Fruit fly (Drosophila melanogaster) whole organism, embryonic: ENCODE results near the gene Tmc.

ENCODE experiments used
- ATbp ChIP-seq: fragments of 200-800 bp; sonication (Bioruptor generic); optimal IDR thresholded peaks from 2 replicates; lab custom pipeline; 2017; ENCODE audit warnings: missing biosample characterization, mild to moderate bottlenecking, missing genetic modification characterization, missing genetic modification reagents
- B-H1 ChIP-seq: fragments of 200-800 bp; sonication (Bioruptor generic); IDR thresholded peaks from 3 replicates; pipeline ENCODE4 v1.3.6; 2022; ENCODE audit warnings: missing biosample characterization, missing genetic modification characterization
- CG10654 ChIP-seq: fragments of 200-800 bp; sonication (Bioruptor generic); optimal IDR thresholded peaks from 2 replicates; lab custom pipeline; 2016; ENCODE audit warnings: missing biosample characterization, missing genetic modification characterization
- CG10959 ChIP-seq: fragments of 200-800 bp; sonication (Bioruptor generic); IDR thresholded peaks from 2 replicates; pipeline ENCODE4 v1.3.6; 2022; ENCODE audit warnings: missing biosample characterization, missing genetic modification characterization
- CG11093 ChIP-seq: fragments of 200-800 bp; sonication (Bioruptor generic); IDR thresholded peaks from 3 replicates; pipeline ENCODE4 v1.3.6; 2022; ENCODE audit warnings: missing biosample characterization, missing genetic modification characterization
- CG11696 ChIP-seq: fragments of 200-800 bp; sonication (Bioruptor generic); IDR thresholded peaks from 2 replicates; pipeline ENCODE4 v1.3.6; 2022; ENCODE audit warnings: missing biosample characterization, missing genetic modification characterization
- CG14014 ChIP-seq: fragments of 200-800 bp; sonication (Bioruptor generic); IDR thresholded peaks from 2 replicates; pipeline ENCODE4 v1.3.6; 2022; ENCODE audit warnings: missing biosample characterization, missing genetic modification characterization
- CG15011 ChIP-seq: fragments of 200-800 bp; sonication (Bioruptor generic); optimal IDR thresholded peaks from 3 replicates; lab custom pipeline; 2018; ENCODE audit warnings: missing biosample characterization, mild to moderate bottlenecking, missing genetic modification characterization
- CG15514 ChIP-seq: fragments of 200-800 bp; sonication (Bioruptor generic); optimal IDR thresholded peaks from 3 replicates; lab custom pipeline; 2017; ENCODE audit warnings: missing biosample characterization, missing genetic modification characterization, mild to moderate bottlenecking, moderate library complexity, missing genetic modification reagents
- CG1603 ChIP-seq: fragments of 200-800 bp; sonication (Bioruptor generic); optimal IDR thresholded peaks from 2 replicates; lab custom pipeline; 2019; ENCODE audit warnings: missing biosample characterization, mild to moderate bottlenecking, missing genetic modification characterization, moderate library complexity
- CG1647 ChIP-seq: fragments of 200-800 bp; sonication (Bioruptor generic); optimal IDR thresholded peaks from 3 replicates; lab custom pipeline; 2016; ENCODE audit warnings: missing biosample characterization, missing genetic modification characterization
- CG17328 ChIP-seq: fragments of 200-800 bp; sonication (Bioruptor generic); IDR thresholded peaks from 2 replicates; pipeline ENCODE4 v1.3.6; 2022; ENCODE audit warnings: missing biosample characterization, missing genetic modification characterization
- CG17385 ChIP-seq: fragments of 200-800 bp; sonication (Bioruptor generic); optimal IDR thresholded peaks from 3 replicates; lab custom pipeline; 2018; ENCODE audit warnings: missing biosample characterization, mild to moderate bottlenecking, missing genetic modification characterization
- CG2199 ChIP-seq: fragments of 200-800 bp; sonication (Bioruptor generic); IDR thresholded peaks from 3 replicates; pipeline ENCODE4 v1.3.6; 2022; ENCODE audit warnings: missing biosample characterization, missing genetic modification characterization
- CG31365 ChIP-seq: fragments of 200-800 bp; sonication (Bioruptor generic); optimal IDR thresholded peaks from 2 replicates; lab custom pipeline; 2018; ENCODE audit warnings: missing biosample characterization, mild to moderate bottlenecking, missing genetic modification characterization
- CG34376 ChIP-seq: fragments of 200-800 bp; sonication (Bioruptor generic); optimal IDR thresholded peaks from 2 replicates; lab custom pipeline; 2018; ENCODE audit warnings: missing biosample characterization, mild to moderate bottlenecking, missing genetic modification characterization
- CG7271 ChIP-seq: fragments of 200-800 bp; sonication (Bioruptor generic); optimal IDR thresholded peaks from 2 replicates; lab custom pipeline; 2018; ENCODE audit warnings: missing biosample characterization, mild to moderate bottlenecking, missing genetic modification characterization, moderate library complexity
- CG9727 ChIP-seq: fragments of 200-800 bp; sonication (Bioruptor generic); optimal IDR thresholded peaks from 3 replicates; lab custom pipeline; 2017; ENCODE audit warnings: missing biosample characterization, mild to moderate bottlenecking, missing genetic modification characterization
- CG9797 ChIP-seq: fragments of 200-800 bp; sonication (Bioruptor generic); optimal IDR thresholded peaks from 3 replicates; lab custom pipeline; 2018; ENCODE audit warnings: missing biosample characterization, mild to moderate bottlenecking, missing genetic modification characterization
- CG9932 ChIP-seq: fragments of 200-800 bp; sonication (Bioruptor generic); IDR thresholded peaks from 2 replicates; pipeline ENCODE4 v1.3.6; 2022; ENCODE audit warnings: missing biosample characterization, missing genetic modification characterization
- Chrac-16 ChIP-seq: fragments of 200-800 bp; sonication (Bioruptor generic); optimal IDR thresholded peaks from 3 replicates; lab custom pipeline; 2016; ENCODE audit warnings: missing biosample characterization, missing genetic modification characterization
- Dek ChIP-seq: fragments of 200-800 bp; sonication (Bioruptor generic); optimal IDR thresholded peaks from 3 replicates; lab custom pipeline; 2019; ENCODE audit warnings: missing biosample characterization, mild to moderate bottlenecking, missing genetic modification characterization, moderate library complexity
- Drgx ChIP-seq: fragments of 200-800 bp; sonication (Bioruptor generic); IDR thresholded peaks from 2 replicates; pipeline ENCODE4 v1.3.6; 2022; ENCODE audit warnings: missing biosample characterization, missing genetic modification characterization
- Elba2 ChIP-seq: fragments of 200-800 bp; sonication (Bioruptor generic); optimal IDR thresholded peaks from 3 replicates; lab custom pipeline; 2016; ENCODE audit warnings: missing biosample characterization, missing genetic modification characterization
- HLH3B ChIP-seq: fragments of 200-800 bp; sonication (Bioruptor generic); IDR thresholded peaks from 2 replicates; pipeline ENCODE4 v1.3.6; 2022; ENCODE audit warnings: missing biosample characterization, missing genetic modification characterization
- Kr ChIP-seq: fragments of 200-800 bp; sonication (Bioruptor generic); optimal IDR thresholded peaks from 2 replicates; lab custom pipeline; 2017; ENCODE audit warnings: missing biosample characterization, mild to moderate bottlenecking, missing genetic modification characterization
- Lhr ChIP-seq: fragments of 200-800 bp; sonication (Bioruptor generic); optimal IDR thresholded peaks from 3 replicates; lab custom pipeline; 2017; ENCODE audit warnings: mild to moderate bottlenecking, missing biosample characterization, missing genetic modification reagents, missing genetic modification characterization
- Mad ChIP-seq: fragments of 200-800 bp; sonication (Bioruptor generic); optimal IDR thresholded peaks from 2 replicates; lab custom pipeline; 2016; ENCODE audit warnings: missing biosample characterization, missing genetic modification characterization
- Myb ChIP-seq: fragments of 200-800 bp; sonication (Bioruptor generic); optimal IDR thresholded peaks from 2 replicates; lab custom pipeline; 2016; ENCODE audit warnings: missing biosample characterization, missing genetic modification characterization
- NK7.1 ChIP-seq: fragments of 200-800 bp; sonication (Bioruptor generic); optimal IDR thresholded peaks from 3 replicates; lab custom pipeline; 2016; ENCODE audit warnings: missing biosample characterization, missing genetic modification characterization
- Sry-β ChIP-seq: fragments of 200-800 bp; sonication (Bioruptor generic); optimal IDR thresholded peaks from 2 replicates; lab custom pipeline; 2018; ENCODE audit warnings: missing biosample characterization, mild to moderate bottlenecking, missing genetic modification characterization, moderate library complexity
- al ChIP-seq: fragments of 200-800 bp; sonication (Bioruptor generic); IDR thresholded peaks from 2 replicates; pipeline ENCODE4 v1.3.6; 2022; ENCODE audit warnings: missing biosample characterization, missing genetic modification characterization
- aop ChIP-seq: fragments of 200-800 bp; sonication (Bioruptor generic); IDR thresholded peaks from 2 replicates; pipeline ENCODE4 v1.3.6; 2022; ENCODE audit warnings: missing biosample characterization, missing genetic modification characterization
- crp ChIP-seq, 2 experiments: fragments of 200-800 bp; sonication (Bioruptor generic); optimal IDR thresholded peaks; 2 replicates in 1 of 2; 3 replicates in 1 of 2; lab custom pipeline; 2017; ENCODE audit warnings: missing biosample characterization in 2 of 2, missing genetic modification characterization in 2 of 2, mild to moderate bottlenecking in 1 of 2, moderate library complexity in 1 of 2
- cwo ChIP-seq: fragments of 200-800 bp; sonication (Bioruptor generic); optimal IDR thresholded peaks from 3 replicates; lab custom pipeline; 2017; ENCODE audit warnings: missing biosample characterization, missing genetic modification characterization, mild to moderate bottlenecking, moderate library complexity, missing genetic modification reagents
- esg ChIP-seq: fragments of 200-800 bp; sonication (Bioruptor generic); conservative IDR thresholded peaks from 2 replicates; pipeline ENCODE4 v1.3.6; 2022; ENCODE audit warnings: missing biosample characterization, missing genetic modification characterization
- gfzf ChIP-seq: fragments of 200-800 bp; sonication (Bioruptor generic); optimal IDR thresholded peaks from 2 replicates; lab custom pipeline; 2016; ENCODE audit warnings: missing biosample characterization, mild to moderate bottlenecking, missing genetic modification characterization, moderate library complexity
- gsb ChIP-seq: fragments of 200-800 bp; sonication (Bioruptor generic); IDR thresholded peaks from 2 replicates; pipeline ENCODE4 v1.3.6; 2022; ENCODE audit warnings: missing biosample characterization, missing genetic modification characterization
- gsb-n ChIP-seq: fragments of 200-800 bp; sonication (Bioruptor generic); optimal IDR thresholded peaks from 3 replicates; lab custom pipeline; 2018; ENCODE audit warnings: missing biosample characterization, mild to moderate bottlenecking, missing genetic modification characterization
- jigr1 ChIP-seq: fragments of 200-800 bp; sonication (Bioruptor generic); IDR thresholded peaks from 3 replicates; pipeline ENCODE4 v1.3.6; 2022; ENCODE audit warnings: missing biosample characterization, missing genetic modification characterization
- klu ChIP-seq: fragments of 200-800 bp; sonication (Bioruptor generic); IDR thresholded peaks from 2 replicates; pipeline ENCODE4 v1.3.6; 2022; ENCODE audit warnings: missing biosample characterization, missing genetic modification characterization
- lmd ChIP-seq: fragments of 200-800 bp; sonication (Bioruptor generic); IDR thresholded peaks from 2 replicates; pipeline ENCODE4 v1.3.6; 2022; ENCODE audit warnings: missing biosample characterization, missing genetic modification characterization
- mam ChIP-seq: fragments of 200-800 bp; sonication (Bioruptor generic); optimal IDR thresholded peaks from 3 replicates; lab custom pipeline; 2016; ENCODE audit warnings: missing biosample characterization, missing genetic modification characterization
- oc ChIP-seq: fragments of 200-800 bp; sonication (Bioruptor generic); optimal IDR thresholded peaks from 2 replicates; lab custom pipeline; 2018; ENCODE audit warnings: missing biosample characterization, mild to moderate bottlenecking, missing genetic modification characterization, moderate library complexity
- pan ChIP-seq, 4 experiments: fragments of >200 bp in 3 of 4; fragments of 200-800 bp in 1 of 4; sonication (Bioruptor generic) in 1 of 4; optimal IDR thresholded peaks in 3 of 4; IDR thresholded peaks in 1 of 4; 2 replicates each; pipeline versions ENCODE4 v1.3.6 to Lab custom; 2017 to 2022; ENCODE audit warnings: missing biosample characterization in 2 of 4, missing genetic modification characterization in 2 of 4, mixed read lengths in 1 of 4
- seq ChIP-seq: fragments of 200-800 bp; sonication (Bioruptor generic); IDR thresholded peaks from 2 replicates; pipeline ENCODE4 v1.3.6; 2022; ENCODE audit warnings: missing biosample characterization, missing genetic modification characterization
- shn ChIP-seq: fragments of 200-800 bp; sonication (Bioruptor generic); optimal IDR thresholded peaks from 3 replicates; lab custom pipeline; 2016; ENCODE audit warnings: missing biosample characterization, missing genetic modification characterization
- ssp ChIP-seq: fragments of 200-800 bp; sonication (Bioruptor generic); IDR thresholded peaks from 2 replicates; pipeline ENCODE4 v1.3.6; 2022; ENCODE audit warnings: missing biosample characterization, missing genetic modification characterization
- sug ChIP-seq: fragments of 200-800 bp; optimal IDR thresholded peaks from 2 replicates; lab custom pipeline; 2019; ENCODE audit warnings: missing biosample characterization, mild to moderate bottlenecking, missing genetic modification characterization, moderate library complexity
- twi ChIP-seq: fragments of 200-800 bp; optimal IDR thresholded peaks from 2 replicates; lab custom pipeline; 2019; ENCODE audit warnings: missing biosample characterization, mild to moderate bottlenecking, missing genetic modification characterization, moderate library complexity

Tmc gene

dm6 chr3L:9613960-9614588 is 16.5 kb downstream of the Tmc start:
- TF ChIP-seq aop (no peak), Kr (no peak), CG34376 (no peak), Chrac-16 (peak; percentile 16), crp (GFP tag; optimal IDR thresholded peaks at IDR 0.05; lab: Kevin White, UChicago) (no peak), jigr1 (GFP tag; lab: Robert Waterston, UW) (peak; percentile 52; the same call in 1 of the 3 replicates), CG10959 (GFP tag; lab: Robert Waterston, UW) (no peak), al (GFP tag; lab: Robert Waterston, UW) (peak; percentile 47), Myb (GFP tag; lab: Kevin White, UChicago) (peak; percentile 63), CG7271 (tag; lab: Kevin White, UChicago) (no peak), sug (no peak), klu (GFP tag; lab: Robert Waterston, UW) (0 out of 2 replicates have a peak, but pooled peaks have one; percentile 32), gfzf (GFP tag; lab: Kevin White, UChicago) (peak; percentile 11), Lhr (GFP tag; lab: Kevin White, UChicago) (peak; percentile 41), seq (GFP tag; lab: Robert Waterston, UW) (no peak), CG11093 (GFP tag; lab: Robert Waterston, UW) (no peak), CG9727 (GFP tag; lab: Kevin White, UChicago) (no peak), CG14014 (GFP tag; lab: Robert Waterston, UW) (no peak), pan (optimal IDR thresholded peaks at IDR 0.05; lab: Kevin White, UChicago) (no peak), pan (GFP tag; optimal IDR thresholded peaks at IDR 0.05 in 1 of 2, IDR thresholded peaks at IDR 0.05 in 1 of 2) (no peak), CG2199 (GFP tag; lab: Robert Waterston, UW) (peak; percentile 88), ATbp (GFP tag; lab: Kevin White, UChicago) (no peak), shn (GFP tag; lab: Kevin White, UChicago) (no peak), Dek (tag; lab: Kevin White, UChicago) (peak; percentile 41), CG9932 (GFP tag; lab: Robert Waterston, UW) (peak; percentile 77), CG17328 (0 out of 2 replicates have a peak, but pooled peaks have one; percentile 12), CG10654 (GFP tag; lab: Kevin White, UChicago) (no peak), gsb-n (tag; lab: Kevin White, UChicago) (no peak), Drgx (GFP tag; lab: Robert Waterston, UW) (no peak), esg (GFP tag; lab: Robert Waterston, UW) (no peak), HLH3B (peak; percentile 31; the same call in 1 of the 2 replicates), CG1647 (GFP tag; lab: Kevin White, UChicago) (peak; percentile 62), Mad (GFP tag; lab: Kevin White, UChicago) (no peak), twi (tag; lab: Kevin White, UChicago) (no peak), CG1603 (tag; lab: Kevin White, UChicago) (no peak), gsb (GFP tag; lab: Robert Waterston, UW) (no peak), lmd (peak; percentile 57; the same call in 1 of the 2 replicates), cwo (GFP tag; lab: Kevin White, UChicago) (no peak), B-H1 (no peak), mam (GFP tag; lab: Kevin White, UChicago) (peak; percentile 49), ssp (peak; percentile 61), CG15011 (GFP tag; lab: Kevin White, UChicago) (no peak), NK7.1 (GFP tag; lab: Kevin White, UChicago) (no peak), CG17385 (no peak), CG15514 (peak; percentile 51), Elba2 (GFP tag; lab: Kevin White, UChicago) (no peak), CG9797 (GFP tag; lab: Kevin White, UChicago) (peak; percentile 10), Sry-β (GFP tag; lab: Kevin White, UChicago) (no peak), CG11696 (no peak), oc (tag; lab: Kevin White, UChicago) (no peak), CG31365 (tag; lab: Kevin White, UChicago) (peak; percentile 98)
